Fruit fly (Drosophila melanogaster) whole organism, pupa: Measurements from ENCODE around the gene mRpL39.

Experiments
- CG12605 ChIP-seq: fragments of 200-800 bp; sonication (Bioruptor generic); IDR thresholded peaks from 2 replicates; pipeline ENCODE4 v1.3.6; 2022; ENCODE audit warnings: missing biosample characterization, missing genetic modification characterization
- CG13204 ChIP-seq: fragments of 200-800 bp; sonication (Bioruptor generic); optimal IDR thresholded peaks from 2 replicates; lab custom pipeline; 2018; ENCODE audit warnings: missing biosample characterization, mild to moderate bottlenecking, missing genetic modification characterization, moderate library complexity
- CG34367 ChIP-seq: fragments of 200-800 bp; sonication (Bioruptor generic); optimal IDR thresholded peaks from 2 replicates; lab custom pipeline; 2018; ENCODE audit warnings: missing biosample characterization, mild to moderate bottlenecking, missing genetic modification characterization
- CG8301 ChIP-seq: fragments of 200-800 bp; sonication (Bioruptor generic); optimal IDR thresholded peaks from 2 replicates; lab custom pipeline; 2018; ENCODE audit warnings: missing biosample characterization, mild to moderate bottlenecking, missing genetic modification characterization
- CG9948 ChIP-seq: fragments of 200-800 bp; sonication (Bioruptor generic); optimal IDR thresholded peaks from 2 replicates; lab custom pipeline; 2018; ENCODE audit warnings: missing biosample characterization, mild to moderate bottlenecking, missing genetic modification characterization, moderate library complexity
- D1 ChIP-seq: fragments of 200-800 bp; sonication (Bioruptor generic); optimal IDR thresholded peaks from 2 replicates; lab custom pipeline; 2018; ENCODE audit warnings: missing biosample characterization, mild to moderate bottlenecking, missing genetic modification characterization, moderate library complexity
- Ets98B ChIP-seq: fragments of 200-800 bp; sonication (Bioruptor generic); IDR thresholded peaks from 2 replicates; pipeline ENCODE4 v1.3.6; 2022; ENCODE audit warnings: missing biosample characterization, missing genetic modification characterization
- Pif1A ChIP-seq: fragments of 200-800 bp; sonication (Bioruptor generic); optimal IDR thresholded peaks from 3 replicates; lab custom pipeline; 2016; ENCODE audit warnings: missing biosample characterization, missing genetic modification characterization
- Snoo ChIP-seq: fragments of 200-800 bp; sonication (Bioruptor generic); optimal IDR thresholded peaks from 3 replicates; lab custom pipeline; 2017; ENCODE audit warnings: missing biosample characterization, mild to moderate bottlenecking, missing genetic modification characterization, inconsistent platforms
- fd96Ca ChIP-seq: fragments of 200-800 bp; sonication (Bioruptor generic); IDR thresholded peaks from 3 replicates; pipeline ENCODE4 v1.3.6; 2022; ENCODE audit warnings: missing biosample characterization, missing genetic modification characterization
- gl ChIP-seq: fragments of 200-800 bp; sonication (Bioruptor generic); optimal IDR thresholded peaks from 2 replicates; lab custom pipeline; 2018; ENCODE audit warnings: missing biosample characterization, mild to moderate bottlenecking, missing genetic modification characterization
- rn ChIP-seq: fragments of 200-800 bp; sonication (Bioruptor generic); IDR thresholded peaks from 2 replicates; pipeline ENCODE4 v1.3.6; 2022; ENCODE audit warnings: missing biosample characterization, missing genetic modification characterization

- TF ChIP-seq Ets98B (GFP tag; lab: Robert Waterston, UW), result no peak
- no peak for TF ChIP-seq Snoo
- TF ChIP-seq CG9948, result no peak
- no peak for TF ChIP-seq CG13204 (GFP tag; lab: Kevin White, UChicago)
- TF ChIP-seq gl (tag; lab: Kevin White, UChicago), result no peak
- no peak for TF ChIP-seq Pif1A (GFP tag; lab: Kevin White, UChicago)
- TF ChIP-seq CG34367 (tag; lab: Kevin White, UChicago), result no peak
- TF ChIP-seq fd96Ca (GFP tag; lab: Robert Waterston, UW), result no peak
- TF ChIP-seq CG12605 (GFP tag; lab: Robert Waterston, UW), result no peak
- no peak for TF ChIP-seq CG8301 (tag; lab: Kevin White, UChicago)
- no peak for TF ChIP-seq rn
- no peak for TF ChIP-seq D1 (tag; lab: Kevin White, UChicago)
Measured at dm6 chr3L:14967691-14968538, 31.6 kb downstream of the mRpL39 start.
